Worm (Caenorhabditis elegans) whole organism, L1 larva: ENCODE results near the gene lbp-4.

Source experiments
- ceh-82 ChIP-seq, 3 experiments: fragments of 150-350 bp in 1 of 3; sonication (generic microtip) in 2 of 3; optimal IDR thresholded peaks; 2 replicates each; lab custom pipeline; 2014 to 2017; ENCODE audit warnings: missing biosample characterization in 3 of 3, missing genetic modification characterization in 3 of 3
- grh-1 ChIP-seq: fragments of 200-800 bp; sonication (Bioruptor generic); IDR thresholded peaks from 2 replicates; pipeline ENCODE4 v1.3.6; 2022; ENCODE audit warnings: missing genetic modification reagents, missing genetic modification characterization, missing compliant biosample characterization
- hlh-17 ChIP-seq: fragments of 200-800 bp; sonication (Bioruptor generic); optimal IDR thresholded peaks from 2 replicates; lab custom pipeline; 2018; ENCODE audit warnings: missing genetic modification characterization, mild to moderate bottlenecking, missing compliant biosample characterization, moderate library complexity, borderline replicate concordance
- lin-13 ChIP-seq: fragments of 150-350 bp; optimal IDR thresholded peaks from 2 replicates; lab custom pipeline; 2014; ENCODE audit warnings: missing biosample characterization, missing genetic modification reagents, missing genetic modification characterization
- lin-15B ChIP-seq: fragments of 150-350 bp; sonication (generic microtip); optimal IDR thresholded peaks from 3 replicates; lab custom pipeline; 2014; ENCODE audit warnings: missing biosample characterization, missing genetic modification characterization
- mep-1 ChIP-seq: fragments of 150-350 bp; optimal IDR thresholded peaks from 2 replicates; lab custom pipeline; 2014; ENCODE audit warnings: missing biosample characterization, missing genetic modification characterization
- nhr-11 ChIP-seq: fragments of 150-350 bp; optimal IDR thresholded peaks from 2 replicates; lab custom pipeline; 2014; ENCODE audit warnings: missing biosample characterization, missing genetic modification characterization
- nhr-20 ChIP-seq: sonication (generic microtip); optimal IDR thresholded peaks from 2 replicates; lab custom pipeline; 2016; ENCODE audit warnings: mild to moderate bottlenecking, missing genetic modification characterization, missing compliant biosample characterization
- nhr-28 ChIP-seq: fragments of 150-350 bp; optimal IDR thresholded peaks from 2 replicates; lab custom pipeline; 2014; ENCODE audit warnings: missing biosample characterization, missing genetic modification characterization
- nhr-77 ChIP-seq: fragments of 150-350 bp; optimal IDR thresholded peaks from 2 replicates; lab custom pipeline; 2014; ENCODE audit warnings: missing biosample characterization, missing genetic modification characterization
- rnt-1 ChIP-seq: sonication (generic microtip); optimal IDR thresholded peaks from 2 replicates; lab custom pipeline; 2016; ENCODE audit warnings: mild to moderate bottlenecking, missing genetic modification characterization, moderate library complexity, missing compliant biosample characterization
- skn-1 ChIP-seq: fragments of 150-350 bp; optimal IDR thresholded peaks from 2 replicates; lab custom pipeline; 2014; ENCODE audit warnings: missing biosample characterization, missing genetic modification characterization
- vab-15 ChIP-seq: sonication (generic microtip); optimal IDR thresholded peaks from 2 replicates; lab custom pipeline; 2017; ENCODE audit warnings: missing genotype, mild to moderate bottlenecking, missing genetic modification characterization, missing compliant biosample characterization
- ztf-11 ChIP-seq, 2 experiments: sonication (generic microtip); optimal IDR thresholded peaks; 2 replicates each; lab custom pipeline; 2016 to 2017; ENCODE audit warnings: missing genetic modification characterization in 2 of 2, missing biosample characterization in 1 of 2, missing compliant biosample characterization in 1 of 2

ce11 chrV:7830952-7831351 is 10.6 kb downstream of the lbp-4 start:
- TF ChIP-seq mep-1 (tag; lab: Kevin White, UChicago) (no peak), nhr-77 (no peak), skn-1 (no peak), vab-15 (tag; lab: Kevin White, UChicago) (no peak), ztf-11 (tag; optimal IDR thresholded peaks at IDR 0.05; lab: Kevin White, UChicago) (no peak), nhr-28 (tag; lab: Kevin White, UChicago) (no peak), ceh-82 (tag; optimal IDR thresholded peaks at IDR 0.05; lab: Kevin White, UChicago) (no peak), nhr-11 (tag; lab: Kevin White, UChicago) (no peak), hlh-17 (GFP tag; lab: Kevin White, UChicago) (no peak), grh-1 (GFP tag; lab: Robert Waterston, UW) (no peak), rnt-1 (tag; lab: Kevin White, UChicago) (no peak), nhr-20 (tag; lab: Kevin White, UChicago) (no peak), lin-15B (tag; lab: Kevin White, UChicago) (no peak), lin-13 (GFP tag; lab: Kevin White, UChicago) (no peak)
